Fruit fly (Drosophila melanogaster) whole organism, embryonic: ENCODE measurements around the gene CG14052.
A peak's percentile ranks its signal among the peaks of the same experiment; 100 is the strongest.

Source experiments
- BEAF-32 ChIP-seq: fragments of 200-800 bp; sonication (Bioruptor generic); optimal IDR thresholded peaks from 3 replicates; lab custom pipeline; 2017; ENCODE audit warnings: missing biosample characterization, missing genetic modification characterization, mild to moderate bottlenecking, moderate library complexity, missing genetic modification reagents
- Bgb ChIP-seq: fragments of 200-800 bp; sonication (Bioruptor generic); IDR thresholded peaks from 2 replicates; pipeline ENCODE4 v1.3.6; 2022; ENCODE audit warnings: missing biosample characterization, missing genetic modification characterization; ENCODE audit not compliant: partially characterized antibody
- CG11456 ChIP-seq: fragments of 200-800 bp; sonication (Bioruptor generic); IDR thresholded peaks from 3 replicates; pipeline ENCODE4 v1.3.6; 2022; ENCODE audit warnings: missing biosample characterization, missing genetic modification characterization
- CG11560 ChIP-seq: fragments of 200-800 bp; sonication (Bioruptor generic); IDR thresholded peaks from 3 replicates; pipeline ENCODE4 v1.3.6; 2022; ENCODE audit warnings: missing biosample characterization, missing genetic modification characterization
- CG12155 ChIP-seq: fragments of 200-800 bp; sonication (Bioruptor generic); optimal IDR thresholded peaks from 3 replicates; lab custom pipeline; 2016; ENCODE audit warnings: missing biosample characterization, missing genetic modification characterization
- CG12219 ChIP-seq: fragments of 200-800 bp; sonication (Bioruptor generic); optimal IDR thresholded peaks from 3 replicates; lab custom pipeline; 2018; ENCODE audit warnings: missing biosample characterization, mild to moderate bottlenecking, missing genetic modification characterization
- CG14014 ChIP-seq: fragments of 200-800 bp; sonication (Bioruptor generic); IDR thresholded peaks from 2 replicates; pipeline ENCODE4 v1.3.6; 2022; ENCODE audit warnings: missing biosample characterization, missing genetic modification characterization
- CG14667 ChIP-seq: fragments of 200-800 bp; sonication (Bioruptor generic); IDR thresholded peaks from 2 replicates; pipeline ENCODE4 v1.3.6; 2022; ENCODE audit warnings: missing biosample characterization, missing genetic modification characterization
- CG14710 ChIP-seq: fragments of 200-800 bp; sonication (Bioruptor generic); optimal IDR thresholded peaks from 3 replicates; lab custom pipeline; 2019; ENCODE audit warnings: missing biosample characterization, mild to moderate bottlenecking, missing genetic modification characterization, moderate library complexity
- CG15601 ChIP-seq: fragments of 200-800 bp; sonication (Bioruptor generic); optimal IDR thresholded peaks from 3 replicates; lab custom pipeline; 2019; ENCODE audit warnings: missing biosample characterization, mild to moderate bottlenecking, missing genetic modification characterization, moderate library complexity
- CG1602 ChIP-seq: fragments of 200-800 bp; sonication (Bioruptor generic); optimal IDR thresholded peaks from 3 replicates; lab custom pipeline; 2016; ENCODE audit warnings: missing biosample characterization, missing genetic modification characterization
- CG16815 ChIP-seq: fragments of 200-800 bp; sonication (Bioruptor generic); optimal IDR thresholded peaks from 3 replicates; lab custom pipeline; 2017; ENCODE audit warnings: missing biosample characterization, mild to moderate bottlenecking, missing genetic modification characterization
- CG16863 ChIP-seq: fragments of 200-800 bp; sonication (Bioruptor generic); optimal IDR thresholded peaks from 3 replicates; lab custom pipeline; 2016; ENCODE audit warnings: missing biosample characterization, missing genetic modification characterization
- CG17186 ChIP-seq: fragments of 200-800 bp; sonication (Bioruptor generic); optimal IDR thresholded peaks from 3 replicates; lab custom pipeline; 2017; ENCODE audit warnings: missing biosample characterization, missing genetic modification reagents, missing genetic modification characterization
- CG17328 ChIP-seq: fragments of 200-800 bp; sonication (Bioruptor generic); IDR thresholded peaks from 2 replicates; pipeline ENCODE4 v1.3.6; 2022; ENCODE audit warnings: missing biosample characterization, missing genetic modification characterization
- CG17802 ChIP-seq: fragments of 200-800 bp; sonication (Bioruptor generic); optimal IDR thresholded peaks from 2 replicates; lab custom pipeline; 2018; ENCODE audit warnings: missing biosample characterization, mild to moderate bottlenecking, missing genetic modification characterization, moderate library complexity
- CG18619 ChIP-seq: fragments of 200-800 bp; sonication (Bioruptor generic); optimal IDR thresholded peaks from 3 replicates; lab custom pipeline; 2017; ENCODE audit warnings: missing biosample characterization, mild to moderate bottlenecking, missing genetic modification characterization
- CG18764 ChIP-seq: fragments of 200-800 bp; sonication (Bioruptor generic); optimal IDR thresholded peaks from 3 replicates; lab custom pipeline; 2016; ENCODE audit warnings: missing biosample characterization, missing genetic modification characterization
- CG34224 ChIP-seq: fragments of 200-800 bp; sonication (Bioruptor generic); IDR thresholded peaks from 3 replicates; pipeline ENCODE4 v1.3.6; 2022; ENCODE audit warnings: missing biosample characterization, missing genetic modification characterization; ENCODE audit not compliant: partially characterized antibody
- CG3995 ChIP-seq: fragments of 200-800 bp; sonication (Bioruptor generic); optimal IDR thresholded peaks from 3 replicates; lab custom pipeline; 2016; ENCODE audit warnings: missing biosample characterization, missing genetic modification characterization
- CG42726 ChIP-seq: fragments of 200-800 bp; sonication (Bioruptor generic); IDR thresholded peaks from 2 replicates; pipeline ENCODE4 v1.3.6; 2022; ENCODE audit warnings: missing biosample characterization, missing genetic modification characterization; ENCODE audit not compliant: partially characterized antibody
- CG4328 ChIP-seq: fragments of 200-800 bp; sonication (Bioruptor generic); optimal IDR thresholded peaks from 3 replicates; lab custom pipeline; 2017; ENCODE audit warnings: missing biosample characterization, missing genetic modification reagents, missing genetic modification characterization
- CG4404 ChIP-seq: fragments of 200-800 bp; sonication (Bioruptor generic); IDR thresholded peaks from 2 replicates; pipeline ENCODE4 v1.3.6; 2022; ENCODE audit warnings: missing biosample characterization, missing genetic modification characterization
- CG4424 ChIP-seq: fragments of 200-800 bp; sonication (Bioruptor generic); optimal IDR thresholded peaks from 3 replicates; lab custom pipeline; 2016; ENCODE audit warnings: missing biosample characterization, missing genetic modification characterization
- CG6654 ChIP-seq: fragments of 200-800 bp; sonication (Bioruptor generic); optimal IDR thresholded peaks from 2 replicates; lab custom pipeline; 2017; ENCODE audit warnings: missing biosample characterization, mild to moderate bottlenecking, missing genetic modification characterization
- CG7839 ChIP-seq: fragments of 200-800 bp; sonication (Bioruptor generic); optimal IDR thresholded peaks from 3 replicates; lab custom pipeline; 2018; ENCODE audit warnings: missing biosample characterization, mild to moderate bottlenecking, missing genetic modification characterization, moderate library complexity
- CG7963 ChIP-seq: fragments of 200-800 bp; sonication (Bioruptor generic); IDR thresholded peaks from 3 replicates; pipeline ENCODE4 v1.3.6; 2022; ENCODE audit warnings: missing biosample characterization, missing genetic modification characterization; ENCODE audit not compliant: partially characterized antibody
- CG8290 ChIP-seq, 3 experiments: fragments of 200-800 bp; sonication (Bioruptor generic); optimal IDR thresholded peaks; 2 replicates each; lab custom pipeline; 2016 to 2019; ENCODE audit warnings: missing biosample characterization in 3 of 3, missing genetic modification characterization in 3 of 3, mild to moderate bottlenecking in 2 of 3, moderate library complexity in 1 of 3
- CG9932 ChIP-seq: fragments of 200-800 bp; sonication (Bioruptor generic); IDR thresholded peaks from 2 replicates; pipeline ENCODE4 v1.3.6; 2022; ENCODE audit warnings: missing biosample characterization, missing genetic modification characterization
- D ChIP-seq, 2 experiments: fragments of 200-800 bp in 1 of 2; fragments of >200 bp in 1 of 2; sonication (Bioruptor generic) in 1 of 2; optimal IDR thresholded peaks; 2 replicates in 1 of 2; 3 replicates in 1 of 2; lab custom pipeline; 2017; ENCODE audit warnings: mild to moderate bottlenecking in 1 of 2, missing biosample characterization in 1 of 2, missing genetic modification characterization in 1 of 2, missing genetic modification reagents in 1 of 2
- D19B ChIP-seq: fragments of 200-800 bp; sonication (Bioruptor generic); optimal IDR thresholded peaks from 2 replicates; lab custom pipeline; 2017; ENCODE audit warnings: missing biosample characterization, mild to moderate bottlenecking, missing genetic modification characterization
- H15 ChIP-seq: fragments of 200-800 bp; sonication (Bioruptor generic); IDR thresholded peaks from 3 replicates; pipeline ENCODE4 v1.3.6; 2022; ENCODE audit warnings: missing biosample characterization, missing genetic modification characterization
- H2.0 ChIP-seq: fragments of 200-800 bp; sonication (Bioruptor generic); IDR thresholded peaks from 2 replicates; pipeline ENCODE4 v1.3.6; 2022; ENCODE audit warnings: missing biosample characterization, missing genetic modification characterization
- Mad ChIP-seq: fragments of 200-800 bp; sonication (Bioruptor generic); optimal IDR thresholded peaks from 2 replicates; lab custom pipeline; 2016; ENCODE audit warnings: missing biosample characterization, missing genetic modification characterization
- Sox102F ChIP-seq: fragments of 200-800 bp; sonication (Bioruptor generic); optimal IDR thresholded peaks from 2 replicates; lab custom pipeline; 2018; ENCODE audit warnings: missing biosample characterization, mild to moderate bottlenecking, missing genetic modification characterization, moderate library complexity
- Vsx1 ChIP-seq: fragments of 200-800 bp; sonication (Bioruptor generic); optimal IDR thresholded peaks from 2 replicates; lab custom pipeline; 2017; ENCODE audit warnings: missing biosample characterization, mild to moderate bottlenecking, missing genetic modification characterization, missing genetic modification reagents
- abd-A ChIP-seq: fragments of 200-800 bp; sonication (Bioruptor generic); optimal IDR thresholded peaks from 3 replicates; lab custom pipeline; 2019; ENCODE audit warnings: missing biosample characterization, mild to moderate bottlenecking, missing genetic modification characterization, moderate library complexity
- bigmax ChIP-seq: fragments of 200-800 bp; sonication (Bioruptor generic); optimal IDR thresholded peaks from 2 replicates; lab custom pipeline; 2018; ENCODE audit warnings: missing biosample characterization, mild to moderate bottlenecking, missing genetic modification characterization
- crc ChIP-seq: fragments of 200-800 bp; sonication (Bioruptor generic); optimal IDR thresholded peaks from 2 replicates; lab custom pipeline; 2016; ENCODE audit warnings: missing biosample characterization, missing genetic modification characterization
- dmrt99B ChIP-seq: fragments of 200-800 bp; sonication (Bioruptor generic); optimal IDR thresholded peaks from 2 replicates; lab custom pipeline; 2018; ENCODE audit warnings: missing biosample characterization, mild to moderate bottlenecking, missing genetic modification characterization, moderate library complexity
- eyg ChIP-seq: fragments of 200-800 bp; sonication (Bioruptor generic); optimal IDR thresholded peaks from 3 replicates; lab custom pipeline; 2016; ENCODE audit warnings: missing biosample characterization, missing genetic modification characterization
- gem ChIP-seq: fragments of 200-800 bp; sonication (Bioruptor generic); optimal IDR thresholded peaks from 2 replicates; lab custom pipeline; 2019; ENCODE audit warnings: missing biosample characterization, mild to moderate bottlenecking, missing genetic modification characterization, moderate library complexity
- gro ChIP-seq: fragments of 200-800 bp; sonication (Bioruptor generic); optimal IDR thresholded peaks from 2 replicates; lab custom pipeline; 2016; ENCODE audit warnings: missing biosample characterization, missing genetic modification characterization
- otp ChIP-seq: fragments of 200-800 bp; sonication (Bioruptor generic); IDR thresholded peaks from 3 replicates; pipeline ENCODE4, ENCODE4 v1.3.6; 2022; ENCODE audit warnings: missing biosample characterization, missing genetic modification characterization
- prd ChIP-seq, 3 experiments: fragments of >200 bp in 2 of 3; fragments of 200-800 bp in 1 of 3; sonication (Bioruptor generic) in 1 of 3; optimal IDR thresholded peaks in 2 of 3; IDR thresholded peaks in 1 of 3; 2 replicates in 2 of 3; 3 replicates in 1 of 3; pipeline versions ENCODE4 v1.3.6 to Lab custom; 2017 to 2022; ENCODE audit warnings: missing biosample characterization in 1 of 3, missing genetic modification characterization in 1 of 3
- sima ChIP-seq: fragments of 200-800 bp; sonication (Bioruptor generic); optimal IDR thresholded peaks from 2 replicates; lab custom pipeline; 2016; ENCODE audit warnings: missing biosample characterization, missing genetic modification characterization
- slbo ChIP-seq: fragments of 200-800 bp; sonication (Bioruptor generic); IDR thresholded peaks from 2 replicates; pipeline ENCODE4 v1.3.6; 2022; ENCODE audit warnings: missing biosample characterization, missing genetic modification characterization
- sug ChIP-seq: fragments of 200-800 bp; optimal IDR thresholded peaks from 2 replicates; lab custom pipeline; 2019; ENCODE audit warnings: missing biosample characterization, mild to moderate bottlenecking, missing genetic modification characterization, moderate library complexity
- ttk ChIP-seq: fragments of 200-800 bp; sonication (Bioruptor generic); IDR thresholded peaks from 2 replicates; pipeline ENCODE4 v2.1.2; 2022; ENCODE audit warnings: missing biosample characterization, missing genetic modification characterization
- vvl ChIP-seq: fragments of 200-800 bp; sonication (Bioruptor generic); IDR thresholded peaks from 2 replicates; pipeline ENCODE4 v1.3.6; 2022; ENCODE audit warnings: missing biosample characterization, missing genetic modification characterization

CG14052 gene

dm6 chrX:2219899-2220298, 3.7 kb upstream of the CG14052 start (continued):
- TF ChIP-seq CG18619 (GFP tag; lab: Kevin White, UChicago) (no peak), CG17186 (GFP tag; lab: Kevin White, UChicago) (no peak), gem (tag; lab: Kevin White, UChicago) (peak; percentile 39), D (optimal IDR thresholded peaks at IDR 0.05; lab: Kevin White, UChicago) (no peak), D (GFP tag; optimal IDR thresholded peaks at IDR 0.05; lab: Kevin White, UChicago) (no peak), vvl (GFP tag; lab: Robert Waterston, UW) (peak; percentile 29; the same call in 1 of the 2 replicates), crc (GFP tag; lab: Kevin White, UChicago) (no peak), CG4404 (GFP tag; lab: Robert Waterston, UW) (no peak), CG7839 (peak; percentile 22), CG4424 (GFP tag; lab: Kevin White, UChicago) (no peak), CG16863 (GFP tag; lab: Kevin White, UChicago) (peak; percentile 5), abd-A (tag; lab: Kevin White, UChicago) (no peak), CG14667 (GFP tag; lab: Robert Waterston, UW) (no peak), CG6654 (GFP tag; lab: Kevin White, UChicago) (no peak), Sox102F (GFP tag; lab: Kevin White, UChicago) (peak; percentile 45), H2.0 (GFP tag; lab: Robert Waterston, UW) (no peak), BEAF-32 (GFP tag; lab: Kevin White, UChicago) (no peak), CG11456 (GFP tag; lab: Robert Waterston, UW) (no peak), gro (GFP tag; lab: Kevin White, UChicago) (no peak), D19B (GFP tag; lab: Kevin White, UChicago) (no peak), CG42726 (GFP tag; lab: Robert Waterston, UW) (no peak), CG14014 (no peak), otp (GFP tag; lab: Robert Waterston, UW) (no peak), CG17802 (tag; lab: Kevin White, UChicago) (no peak), CG9932 (no peak), CG17328 (GFP tag; lab: Robert Waterston, UW) (0 out of 2 replicates have a peak, but pooled peaks have one; percentile 21), CG3995 (GFP tag; lab: Kevin White, UChicago) (no peak), CG16815 (GFP tag; lab: Kevin White, UChicago) (no peak), Bgb (GFP tag; lab: Robert Waterston, UW) (no peak), dmrt99B (tag; lab: Kevin White, UChicago) (peak; percentile 4), H15 (no peak), CG14710 (tag; lab: Kevin White, UChicago) (no peak), CG18764 (GFP tag; lab: Kevin White, UChicago) (no peak), CG34224 (no peak), sima (GFP tag; lab: Kevin White, UChicago) (no peak), bigmax (no peak), eyg (no peak), CG12155 (GFP tag; lab: Kevin White, UChicago) (no peak), slbo (no peak), CG4328 (GFP tag; lab: Kevin White, UChicago) (no peak), CG7963 (no peak), CG11560 (tag; lab: Robert Waterston, UW) (no peak), ttk (GFP tag; lab: Robert Waterston, UW) (0 out of 2 replicates have a peak, but pooled peaks have one; percentile 7), Vsx1 (GFP tag; lab: Kevin White, UChicago) (no peak), Mad (GFP tag; lab: Kevin White, UChicago) (no peak), CG1602 (GFP tag; lab: Kevin White, UChicago) (no peak), CG8290 (GFP tag; optimal IDR thresholded peaks at IDR 0.05; lab: Kevin White, UChicago) (no peak), CG8290 (tag; optimal IDR thresholded peaks at IDR 0.05; lab: Kevin White, UChicago) (no peak), sug (tag; lab: Kevin White, UChicago) (no peak), CG12219 (GFP tag; lab: Kevin White, UChicago) (no peak), prd (optimal IDR thresholded peaks at IDR 0.05; lab: Kevin White, UChicago) (no peak), prd (GFP tag; IDR thresholded peaks at IDR 0.05; lab: Robert Waterston, UW) (peak; percentile 30; the same call in 1 of the 3 replicates), CG15601 (tag; lab: Kevin White, UChicago) (no peak)
